Worm (Caenorhabditis elegans): ENCODE results near the gene Y57G11A.2.
A peak's percentile ranks its signal among the peaks of the same experiment; 100 is the strongest.

The Y57G11A.2 gene

ce11 chrIV:14506995-14507394 is 12.3 kb downstream of the Y57G11A.2 start:
- TF ChIP-seq unc-55 (GFP tag; optimal IDR thresholded peaks at IDR 0.05) (no peak), rnt-1 (tag; optimal IDR thresholded peaks at IDR 0.05) (peak; percentile 77), elt-2 (tag; optimal IDR thresholded peaks at IDR 0.05) (no peak), nhr-11 (tag; optimal IDR thresholded peaks at IDR 0.05) (no peak), odd-2 (tag; optimal IDR thresholded peaks at IDR 0.05) (no peak), ceh-18 (tag; optimal IDR thresholded peaks at IDR 0.05) (peak; percentile 23), hlh-30 (tag; optimal IDR thresholded peaks at IDR 0.05; ENCODE audit: insufficient read depth) (no peak), tbx-2 (tag; optimal IDR thresholded peaks at IDR 0.05) (peak; percentile 2), fkh-6 (tag; optimal IDR thresholded peaks at IDR 0.05) (no peak), unc-3 (GFP tag; conservative IDR thresholded peaks at IDR 0.05) (no peak), unc-3 (tag; optimal IDR thresholded peaks at IDR 0.05) (no peak), ceh-30 (tag; optimal IDR thresholded peaks at IDR 0.05) (no peak), ceh-48 (tag; optimal IDR thresholded peaks at IDR 0.05) (no peak), nhr-232 (tag; optimal IDR thresholded peaks at IDR 0.05) (no peak)

ce11 chrIV:14506042-14506441 is 13.3 kb downstream of the Y57G11A.2 start:
- TF ChIP-seq hlh-6 (tag; optimal IDR thresholded peaks at IDR 0.05) (no peak), ceh-31 (tag; optimal IDR thresholded peaks at IDR 0.05) (no peak), tbx-7 (tag; optimal IDR thresholded peaks at IDR 0.05) (no peak), ttx-3 (tag; optimal IDR thresholded peaks at IDR 0.05) (no peak), hlh-15 (tag; optimal IDR thresholded peaks at IDR 0.05) (no peak), pag-3 (tag; optimal IDR thresholded peaks at IDR 0.05; ENCODE audit: borderline replicate concordance) (no peak), ztf-16 (tag; optimal IDR thresholded peaks at IDR 0.05) (no peak), pqm-1 (tag; optimal IDR thresholded peaks at IDR 0.05) (no peak), dve-1 (tag; optimal IDR thresholded peaks at IDR 0.05) (no peak), C38D4.7 (GFP tag; optimal IDR thresholded peaks at IDR 0.05) (no peak), mec-3 (tag; optimal IDR thresholded peaks at IDR 0.05; ENCODE audit: borderline replicate concordance) (no peak), ceh-48 (tag; optimal IDR thresholded peaks at IDR 0.05) (no peak), Y22D7AL.16 (tag; optimal IDR thresholded peaks at IDR 0.05) (no peak), sox-2 (GFP tag; IDR thresholded peaks at IDR 0.05) (no peak), C08G9.2 (tag; optimal IDR thresholded peaks at IDR 0.05) (no peak), zip-5 (tag; optimal IDR thresholded peaks at IDR 0.05) (no peak), syd-9 (tag; optimal IDR thresholded peaks at IDR 0.05) (no peak), tbx-2 (tag; optimal IDR thresholded peaks at IDR 0.05) (no peak)

- TF ChIP-seq hlh-30 (tag; optimal IDR thresholded peaks at IDR 0.05; ENCODE audit: insufficient read depth) = no peak
- no peak for TF ChIP-seq pqm-1 (tag; optimal IDR thresholded peaks at IDR 0.05)
- TF ChIP-seq sdc-2 (tag; optimal IDR thresholded peaks at IDR 0.05) = no peak
- no peak for TF ChIP-seq dve-1 (tag; optimal IDR thresholded peaks at IDR 0.05)
Observed at ce11 chrIV:14505066-14505465, 14.3 kb downstream of the Y57G11A.2 start, which contains the start of gene tag-273. tag-273 (minus strand) TSS chrIV:14505166.

ce11 chrIV:14496494-14496893 is 22.8 kb downstream of the Y57G11A.2 start:
- TF ChIP-seq ref-2 (tag; optimal IDR thresholded peaks at IDR 0.05) (peak; percentile 53), rnt-1 (tag; optimal IDR thresholded peaks at IDR 0.05) (peak; percentile 36), unc-3 (GFP tag; conservative IDR thresholded peaks at IDR 0.05) (no peak), unc-3 (tag; optimal IDR thresholded peaks at IDR 0.05) (no peak), T23F11.4 (GFP tag; optimal IDR thresholded peaks at IDR 0.05) (no peak), ceh-19 (GFP tag; optimal IDR thresholded peaks at IDR 0.05) (peak; percentile 23), ceh-18 (tag; optimal IDR thresholded peaks at IDR 0.05) (no peak), nfya-1 (tag; optimal IDR thresholded peaks at IDR 0.05) (peak; percentile 59), sox-2 (GFP tag; IDR thresholded peaks at IDR 0.05) (peak; percentile 49), pag-3 (tag; optimal IDR thresholded peaks at IDR 0.05; ENCODE audit: borderline replicate concordance) (no peak), tbx-7 (tag; optimal IDR thresholded peaks at IDR 0.05) (no peak), hlh-8 (tag; optimal IDR thresholded peaks at IDR 0.05) (peak; percentile 5), odd-2 (tag; optimal IDR thresholded peaks at IDR 0.05) (no peak), ceh-2 (tag; optimal IDR thresholded peaks at IDR 0.05) (peak; percentile 31), tbx-2 (tag; optimal IDR thresholded peaks at IDR 0.05) (peak; percentile 69), lim-6 (tag; optimal IDR thresholded peaks at IDR 0.05) (no peak), ceh-45 (GFP tag; IDR thresholded peaks at IDR 0.05) (no peak), F13H6.1 (tag; optimal IDR thresholded peaks at IDR 0.05) (peak; percentile 34), ceh-30 (tag; optimal IDR thresholded peaks at IDR 0.05) (no peak), ztf-16 (tag; optimal IDR thresholded peaks at IDR 0.05) (peak; percentile 23), ceh-22 (tag; optimal IDR thresholded peaks at IDR 0.05) (no peak), hlh-15 (tag; optimal IDR thresholded peaks at IDR 0.05) (no peak), fkh-6 (tag; optimal IDR thresholded peaks at IDR 0.05) (peak; percentile 22), unc-55 (GFP tag; optimal IDR thresholded peaks at IDR 0.05) (no peak), ceh-9 (tag; optimal IDR thresholded peaks at IDR 0.05) (no peak), pha-2 (tag; optimal IDR thresholded peaks at IDR 0.05) (peak; percentile 69), lin-11 (tag; optimal IDR thresholded peaks at IDR 0.05) (no peak), ceh-6 (GFP tag; optimal IDR thresholded peaks at IDR 0.05) (no peak), sox-4 (tag; optimal IDR thresholded peaks at IDR 0.05) (peak; percentile 16)
